Fruit fly (Drosophila melanogaster): ENCODE measurements around the gene CG33340.

CG33340 gene

dm6 chr3R:24357698-24358097, 5.2 kb upstream of the CG33340 start, which contains the start of gene Golgin84 (continued):
- TF ChIP-seq CG2875 (GFP tag; optimal IDR thresholded peaks at IDR 0.05) (no peak), Fer3 (tag; optimal IDR thresholded peaks at IDR 0.05) (no peak), CG4854 (GFP tag; optimal IDR thresholded peaks at IDR 0.05) (no peak), Nf-YC (tag; optimal IDR thresholded peaks at IDR 0.05) (no peak), PHDP (tag; optimal IDR thresholded peaks at IDR 0.05) (no peak), Ptx1 (GFP tag; IDR thresholded peaks at IDR 0.05) (no peak), ftz-f1 (GFP tag; optimal IDR thresholded peaks at IDR 0.05) (no peak), CG11695 (GFP tag; IDR thresholded peaks at IDR 0.05) (no peak), Fer2 (tag; optimal IDR thresholded peaks at IDR 0.05) (no peak), CG18764 (GFP tag; optimal IDR thresholded peaks at IDR 0.05) (no peak), crol (GFP tag; IDR thresholded peaks at IDR 0.05) (no peak), CG15269 (tag; optimal IDR thresholded peaks at IDR 0.05) (no peak), Sry-β (GFP tag; optimal IDR thresholded peaks at IDR 0.05) (no peak), Sox100B (GFP tag; optimal IDR thresholded peaks at IDR 0.05) (no peak), H15 (GFP tag; IDR thresholded peaks at IDR 0.05) (no peak), CG1529 (GFP tag; optimal IDR thresholded peaks at IDR 0.05) (no peak), CG8290 (GFP tag; optimal IDR thresholded peaks at IDR 0.05) (no peak), CG8290 (tag; optimal IDR thresholded peaks at IDR 0.05) (no peak), CG10654 (GFP tag; optimal IDR thresholded peaks at IDR 0.05) (no peak), Mad (GFP tag; optimal IDR thresholded peaks at IDR 0.05) (no peak), kni (GFP tag; optimal IDR thresholded peaks at IDR 0.05) (no peak), CG3995 (GFP tag; optimal IDR thresholded peaks at IDR 0.05) (peak; percentile 24), Pdp1 (GFP tag; optimal IDR thresholded peaks at IDR 0.05) (no peak), BEAF-32 (GFP tag; optimal IDR thresholded peaks at IDR 0.05) (peak; percentile 16), CG4617 (GFP tag; optimal IDR thresholded peaks at IDR 0.05; ENCODE audit: borderline replicate concordance) (peak; percentile 67), CG12769 (tag; optimal IDR thresholded peaks at IDR 0.05) (no peak), wek (GFP tag; optimal IDR thresholded peaks at IDR 0.05) (no peak), CG8281 (tag; optimal IDR thresholded peaks at IDR 0.05) (no peak), lov (optimal IDR thresholded peaks at IDR 0.05) (no peak), lov (GFP tag; IDR thresholded peaks at IDR 0.05) (no peak), CG10147 (GFP tag; optimal IDR thresholded peaks at IDR 0.05) (no peak), danr (GFP tag; IDR thresholded peaks at IDR 0.05) (no peak), Antp (GFP tag; optimal IDR thresholded peaks at IDR 0.05) (no peak), stc (GFP tag; IDR thresholded peaks at IDR 0.05) (no peak), MBD-R2 (GFP tag; IDR thresholded peaks at IDR 0.05) (peak; percentile 47), bsh (GFP tag; optimal IDR thresholded peaks at IDR 0.05) (no peak), CG9727 (GFP tag; optimal IDR thresholded peaks at IDR 0.05) (no peak), shn (GFP tag; optimal IDR thresholded peaks at IDR 0.05) (no peak), CG9817 (tag; optimal IDR thresholded peaks at IDR 0.05) (no peak), ab (GFP tag; optimal IDR thresholded peaks at IDR 0.05) (no peak), Nf-YA (GFP tag; IDR thresholded peaks at IDR 0.05) (no peak), Myb (GFP tag; optimal IDR thresholded peaks at IDR 0.05) (peak; percentile 94), CG31441 (GFP tag; IDR thresholded peaks at IDR 0.05) (no peak), cwo (GFP tag; optimal IDR thresholded peaks at IDR 0.05) (no peak), eve (GFP tag; optimal IDR thresholded peaks at IDR 0.05) (no peak), CG7271 (tag; optimal IDR thresholded peaks at IDR 0.05) (no peak), Sin3A (optimal IDR thresholded peaks at IDR 0.05) (no peak), CG13424 (tag; optimal IDR thresholded peaks at IDR 0.05) (no peak), CG3281 (GFP tag; optimal IDR thresholded peaks at IDR 0.05) (no peak), Meics (GFP tag; optimal IDR thresholded peaks at IDR 0.05) (no peak), CG7987 (GFP tag; optimal IDR thresholded peaks at IDR 0.05) (no peak), crp (GFP tag; optimal IDR thresholded peaks at IDR 0.05) (no peak)
